Fruit fly (Drosophila melanogaster): Measurements from ENCODE around the gene CG5478.

Gene CG5478

dm6 chr3R:15922622-15923574 is 10.6 kb downstream of the CG5478 start:
- TF ChIP-seq lz (GFP tag; optimal IDR thresholded peaks at IDR 0.05) (no peak), CG6276 (GFP tag; optimal IDR thresholded peaks at IDR 0.05) (peak; percentile 62), CG11294 (GFP tag; IDR thresholded peaks at IDR 0.05) (no peak), eg (GFP tag; IDR thresholded peaks at IDR 0.05) (peak; percentile 72; the same call in 2 of the 3 replicates), Hr4 (GFP tag; optimal IDR thresholded peaks at IDR 0.05) (peak; percentile 62), svp (GFP tag) (peak; percentile 47), spab (GFP tag; optimal IDR thresholded peaks at IDR 0.05) (no peak), achi (GFP tag; optimal IDR thresholded peaks at IDR 0.05) (no peak), CG8119 (GFP tag; IDR thresholded peaks at IDR 0.05) (peak; percentile 62; the same call in 2 of the 3 replicates), Sox102F (GFP tag; optimal IDR thresholded peaks at IDR 0.05) (no peak), CG4318 (GFP tag; optimal IDR thresholded peaks at IDR 0.05) (peak; percentile 71), OdsH (GFP tag; optimal IDR thresholded peaks at IDR 0.05) (peak; percentile 17), Ets96B (tag; optimal IDR thresholded peaks at IDR 0.05) (no peak), Eip78C (GFP tag) (peak; percentile 70), CG32006 (GFP tag; optimal IDR thresholded peaks at IDR 0.05) (peak; percentile 83), Gug (GFP tag; IDR thresholded peaks at IDR 0.05) (peak; percentile 10; the same call in 1 of the 2 replicates), ss (GFP tag; optimal IDR thresholded peaks at IDR 0.05) (no peak), Sox15 (GFP tag; optimal IDR thresholded peaks at IDR 0.05) (no peak), CG6163 (GFP tag; IDR thresholded peaks at IDR 0.05) (0 out of 3 replicates have a peak, but pooled peaks have one; percentile 22), salr (GFP tag; optimal IDR thresholded peaks at IDR 0.05) (peak in 1 of 2 experiments; percentile 60), CG16779 (tag; optimal IDR thresholded peaks at IDR 0.05) (no peak), CG15336 (GFP tag; IDR thresholded peaks at IDR 0.05) (peak; percentile 12; the same call in 1 of the 2 replicates), Eip75B (GFP tag; optimal IDR thresholded peaks at IDR 0.05) (no peak), CG3032 (tag; optimal IDR thresholded peaks at IDR 0.05) (no peak), CG31627 (GFP tag; optimal IDR thresholded peaks at IDR 0.05) (no peak), Lpt (GFP tag; optimal IDR thresholded peaks at IDR 0.05) (peak; percentile 0), vri (GFP tag; optimal IDR thresholded peaks at IDR 0.05) (no peak), CG6854 (GFP tag; optimal IDR thresholded peaks at IDR 0.05) (no peak)

- TF ChIP-seq ss (GFP tag; optimal IDR thresholded peaks at IDR 0.05) (no peak), CG4318 (GFP tag; optimal IDR thresholded peaks at IDR 0.05) (no peak), Ets21C (GFP tag; optimal IDR thresholded peaks at IDR 0.05) (no peak), CG34406 (GFP tag; optimal IDR thresholded peaks at IDR 0.05) (no peak), Smox (GFP tag; optimal IDR thresholded peaks at IDR 0.05) (no peak), lz (GFP tag; optimal IDR thresholded peaks at IDR 0.05) (no peak), CG6808 (GFP tag; optimal IDR thresholded peaks at IDR 0.05) (no peak), Sox102F (GFP tag; optimal IDR thresholded peaks at IDR 0.05) (no peak), achi (GFP tag; optimal IDR thresholded peaks at IDR 0.05) (no peak), CG6276 (GFP tag; optimal IDR thresholded peaks at IDR 0.05) (no peak), Hr4 (GFP tag; optimal IDR thresholded peaks at IDR 0.05) (no peak), CG7368 (GFP tag; optimal IDR thresholded peaks at IDR 0.05) (no peak), Sox14 (GFP tag; optimal IDR thresholded peaks at IDR 0.05) (no peak)
Observed at dm6 chr3R:15921747-15922146, 11.8 kb downstream of the CG5478 start.

- TF ChIP-seq CG4318 (GFP tag; optimal IDR thresholded peaks at IDR 0.05) (no peak), vri (GFP tag; optimal IDR thresholded peaks at IDR 0.05) (no peak), CG7368 (GFP tag; optimal IDR thresholded peaks at IDR 0.05) (no peak), CG3919 (GFP tag; optimal IDR thresholded peaks at IDR 0.05) (no peak), CG1621 (tag; optimal IDR thresholded peaks at IDR 0.05) (peak; percentile 36), CG6163 (GFP tag; IDR thresholded peaks at IDR 0.05) (peak; percentile 71), svp (GFP tag) (peak; percentile 53), Eip93F (GFP tag; optimal IDR thresholded peaks at IDR 0.05) (no peak), CG8119 (GFP tag; IDR thresholded peaks at IDR 0.05) (no peak), CG6808 (GFP tag; optimal IDR thresholded peaks at IDR 0.05) (no peak), CG15336 (GFP tag; IDR thresholded peaks at IDR 0.05) (no peak; the same call in 1 of the 2 replicates), CG10631 (GFP tag; optimal IDR thresholded peaks at IDR 0.05) (no peak), fd85E (GFP tag; optimal IDR thresholded peaks at IDR 0.05) (no peak), CG10669 (GFP tag; optimal IDR thresholded peaks at IDR 0.05) (no peak), CG8319 (GFP tag; optimal IDR thresholded peaks at IDR 0.05) (no peak), CG32006 (GFP tag; optimal IDR thresholded peaks at IDR 0.05) (no peak), CG9139 (GFP tag; optimal IDR thresholded peaks at IDR 0.05) (no peak), dsx (GFP tag; optimal IDR thresholded peaks at IDR 0.05; ENCODE audit: poor library complexity, severe bottlenecking) (peak; percentile 21), Sox14 (GFP tag; optimal IDR thresholded peaks at IDR 0.05) (peak; percentile 36), acj6 (GFP tag; optimal IDR thresholded peaks at IDR 0.05) (no peak), esn (GFP tag; optimal IDR thresholded peaks at IDR 0.05) (no peak)
Observed at dm6 chr3R:15920751-15921156, 12.8 kb downstream of the CG5478 start, which contains the start of gene Fbxl7. Gene Fbxl7 (plus strand): TSS chr3R:15920898.
